Fruit fly (Drosophila melanogaster) whole organism, embryonic: Measurements from ENCODE around the gene CG44090.

Experiments
- CG10209 ChIP-seq: fragments of 200-800 bp; sonication (Bioruptor generic); optimal IDR thresholded peaks from 3 replicates; lab custom pipeline; 2017; ENCODE audit warnings: missing biosample characterization, mild to moderate bottlenecking, missing genetic modification characterization, missing genetic modification reagents
- CG10321 ChIP-seq: fragments of 200-800 bp; sonication (Bioruptor generic); IDR thresholded peaks from 2 replicates; pipeline ENCODE4 v1.3.6; 2022; ENCODE audit warnings: missing biosample characterization, missing genetic modification characterization
- CG11696 ChIP-seq: fragments of 200-800 bp; sonication (Bioruptor generic); IDR thresholded peaks from 2 replicates; pipeline ENCODE4 v1.3.6; 2022; ENCODE audit warnings: missing biosample characterization, missing genetic modification characterization
- CG14965 ChIP-seq: fragments of 200-800 bp; sonication (Bioruptor generic); optimal IDR thresholded peaks from 2 replicates; lab custom pipeline; 2016; ENCODE audit warnings: missing biosample characterization, missing genetic modification characterization, borderline replicate concordance
- CG15011 ChIP-seq: fragments of 200-800 bp; sonication (Bioruptor generic); optimal IDR thresholded peaks from 3 replicates; lab custom pipeline; 2018; ENCODE audit warnings: missing biosample characterization, mild to moderate bottlenecking, missing genetic modification characterization
- CG15696 ChIP-seq: fragments of 200-800 bp; sonication (Bioruptor generic); optimal IDR thresholded peaks from 2 replicates; lab custom pipeline; 2019; ENCODE audit warnings: missing biosample characterization, mild to moderate bottlenecking, missing genetic modification characterization, moderate library complexity
- CG17612 ChIP-seq: fragments of 200-800 bp; sonication (Bioruptor generic); IDR thresholded peaks from 2 replicates; pipeline ENCODE4 v1.3.6; 2022; ENCODE audit warnings: missing biosample characterization, missing genetic modification characterization
- CG1792 ChIP-seq: fragments of 200-800 bp; sonication (Bioruptor generic); optimal IDR thresholded peaks from 2 replicates; lab custom pipeline; 2016; ENCODE audit warnings: missing biosample characterization, missing genetic modification characterization
- CG34224 ChIP-seq: fragments of 200-800 bp; sonication (Bioruptor generic); IDR thresholded peaks from 3 replicates; pipeline ENCODE4 v1.3.6; 2022; ENCODE audit warnings: missing biosample characterization, missing genetic modification characterization; ENCODE audit not compliant: partially characterized antibody
- CG4404 ChIP-seq: fragments of 200-800 bp; sonication (Bioruptor generic); IDR thresholded peaks from 2 replicates; pipeline ENCODE4 v1.3.6; 2022; ENCODE audit warnings: missing biosample characterization, missing genetic modification characterization
- CG4424 ChIP-seq: fragments of 200-800 bp; sonication (Bioruptor generic); optimal IDR thresholded peaks from 3 replicates; lab custom pipeline; 2016; ENCODE audit warnings: missing biosample characterization, missing genetic modification characterization
- CG6654 ChIP-seq: fragments of 200-800 bp; sonication (Bioruptor generic); optimal IDR thresholded peaks from 2 replicates; lab custom pipeline; 2017; ENCODE audit warnings: missing biosample characterization, mild to moderate bottlenecking, missing genetic modification characterization
- CG6765 ChIP-seq: fragments of 200-800 bp; sonication (Bioruptor generic); optimal IDR thresholded peaks from 3 replicates; lab custom pipeline; 2017; ENCODE audit warnings: missing biosample characterization, mild to moderate bottlenecking, missing genetic modification characterization
- CG7357 ChIP-seq: fragments of 200-800 bp; sonication (Bioruptor generic); IDR thresholded peaks from 3 replicates; pipeline ENCODE4 v1.3.6; 2022; ENCODE audit warnings: missing biosample characterization, missing genetic modification characterization
- CG9437 ChIP-seq: fragments of 200-800 bp; sonication (Bioruptor generic); optimal IDR thresholded peaks from 2 replicates; lab custom pipeline; 2018; ENCODE audit warnings: missing biosample characterization, mild to moderate bottlenecking, missing genetic modification characterization
- CG9797 ChIP-seq: fragments of 200-800 bp; sonication (Bioruptor generic); optimal IDR thresholded peaks from 3 replicates; lab custom pipeline; 2018; ENCODE audit warnings: missing biosample characterization, mild to moderate bottlenecking, missing genetic modification characterization
- CG9876 ChIP-seq: fragments of 200-800 bp; sonication (Bioruptor generic); optimal IDR thresholded peaks from 2 replicates; lab custom pipeline; 2016; ENCODE audit warnings: missing biosample characterization, missing genetic modification characterization
- D19B ChIP-seq: fragments of 200-800 bp; sonication (Bioruptor generic); optimal IDR thresholded peaks from 2 replicates; lab custom pipeline; 2017; ENCODE audit warnings: missing biosample characterization, mild to moderate bottlenecking, missing genetic modification characterization
- Dad ChIP-seq: fragments of 200-800 bp; sonication (Bioruptor generic); optimal IDR thresholded peaks from 3 replicates; lab custom pipeline; 2016; ENCODE audit warnings: missing biosample characterization, missing genetic modification characterization
- Dbx ChIP-seq: fragments of 200-800 bp; sonication (Bioruptor generic); IDR thresholded peaks from 3 replicates; pipeline ENCODE4 v1.3.6; 2022; ENCODE audit warnings: missing biosample characterization, missing genetic modification characterization
- Fer2 ChIP-seq: fragments of 200-800 bp; sonication (Bioruptor generic); optimal IDR thresholded peaks from 2 replicates; lab custom pipeline; 2018; ENCODE audit warnings: missing biosample characterization, mild to moderate bottlenecking, missing genetic modification characterization, moderate library complexity
- GATAe ChIP-seq: fragments of 200-800 bp; sonication (Bioruptor generic); conservative IDR thresholded peaks from 2 replicates; pipeline ENCODE4 v1.3.6; 2022; ENCODE audit warnings: missing biosample characterization, missing genetic modification characterization
- H15 ChIP-seq: fragments of 200-800 bp; sonication (Bioruptor generic); IDR thresholded peaks from 3 replicates; pipeline ENCODE4 v1.3.6; 2022; ENCODE audit warnings: missing biosample characterization, missing genetic modification characterization
- Hey ChIP-seq: fragments of 200-800 bp; sonication (Bioruptor generic); optimal IDR thresholded peaks from 3 replicates; lab custom pipeline; 2018; ENCODE audit warnings: missing biosample characterization, mild to moderate bottlenecking, missing genetic modification characterization
- Lhr ChIP-seq: fragments of 200-800 bp; sonication (Bioruptor generic); optimal IDR thresholded peaks from 3 replicates; lab custom pipeline; 2017; ENCODE audit warnings: mild to moderate bottlenecking, missing biosample characterization, missing genetic modification reagents, missing genetic modification characterization
- Med ChIP-seq: fragments of 200-800 bp; sonication (Bioruptor generic); peaks from one replicate; lab custom pipeline; 2016; ENCODE audit warnings: missing biosample characterization, missing genetic modification characterization, mild to moderate bottlenecking, inconsistent platforms, moderate library complexity
- NK7.1 ChIP-seq: fragments of 200-800 bp; sonication (Bioruptor generic); optimal IDR thresholded peaks from 3 replicates; lab custom pipeline; 2016; ENCODE audit warnings: missing biosample characterization, missing genetic modification characterization
- Pdp1 ChIP-seq, 2 experiments: fragments of 200-800 bp; sonication (Bioruptor generic); optimal IDR thresholded peaks; 3 replicates each; lab custom pipeline; 2016; ENCODE audit warnings: missing biosample characterization in 2 of 2, missing genetic modification characterization in 2 of 2, mild to moderate bottlenecking in 1 of 2, moderate library complexity in 1 of 2
- Poxn ChIP-seq: fragments of 200-800 bp; sonication (Bioruptor generic); IDR thresholded peaks from 2 replicates; pipeline ENCODE4 v1.3.6; 2022; ENCODE audit warnings: missing biosample characterization, missing genetic modification characterization
- Sin3A ChIP-seq: fragments of >200 bp; optimal IDR thresholded peaks from 2 replicates; lab custom pipeline; 2018
- Sry-β ChIP-seq: fragments of 200-800 bp; sonication (Bioruptor generic); optimal IDR thresholded peaks from 2 replicates; lab custom pipeline; 2018; ENCODE audit warnings: missing biosample characterization, mild to moderate bottlenecking, missing genetic modification characterization, moderate library complexity
- cg ChIP-seq: fragments of 200-800 bp; sonication (Bioruptor generic); optimal IDR thresholded peaks from 3 replicates; lab custom pipeline; 2019; ENCODE audit warnings: missing biosample characterization, mild to moderate bottlenecking, missing genetic modification characterization, moderate library complexity
- chif ChIP-seq, 2 experiments: fragments of 200-800 bp; sonication (Bioruptor generic); optimal IDR thresholded peaks; 3 replicates each; lab custom pipeline; 2016; ENCODE audit warnings: missing biosample characterization in 2 of 2, missing genetic modification characterization in 2 of 2
- croc ChIP-seq: fragments of 200-800 bp; sonication (Bioruptor generic); conservative IDR thresholded peaks from 3 replicates; pipeline ENCODE4 v1.3.6; 2022; ENCODE audit warnings: missing biosample characterization, missing genetic modification characterization
- fd102C ChIP-seq: fragments of 200-800 bp; sonication (Bioruptor generic); optimal IDR thresholded peaks from 2 replicates; lab custom pipeline; 2018; ENCODE audit warnings: missing biosample characterization, mild to moderate bottlenecking, missing genetic modification characterization, moderate library complexity
- gem ChIP-seq: fragments of 200-800 bp; sonication (Bioruptor generic); optimal IDR thresholded peaks from 2 replicates; lab custom pipeline; 2019; ENCODE audit warnings: missing biosample characterization, mild to moderate bottlenecking, missing genetic modification characterization, moderate library complexity
- gfzf ChIP-seq: fragments of 200-800 bp; sonication (Bioruptor generic); optimal IDR thresholded peaks from 2 replicates; lab custom pipeline; 2016; ENCODE audit warnings: missing biosample characterization, mild to moderate bottlenecking, missing genetic modification characterization, moderate library complexity
- gro ChIP-seq: fragments of 200-800 bp; sonication (Bioruptor generic); optimal IDR thresholded peaks from 2 replicates; lab custom pipeline; 2016; ENCODE audit warnings: missing biosample characterization, missing genetic modification characterization
- gsb ChIP-seq: fragments of 200-800 bp; sonication (Bioruptor generic); IDR thresholded peaks from 2 replicates; pipeline ENCODE4 v1.3.6; 2022; ENCODE audit warnings: missing biosample characterization, missing genetic modification characterization
- insv ChIP-seq, 2 experiments: fragments of 200-800 bp; sonication (Bioruptor generic); optimal IDR thresholded peaks; 3 replicates each; lab custom pipeline; 2016 to 2018; ENCODE audit warnings: missing biosample characterization in 2 of 2, missing genetic modification characterization in 2 of 2
- knrl ChIP-seq: fragments of 200-800 bp; sonication (Bioruptor generic); IDR thresholded peaks from 3 replicates; pipeline ENCODE4 v1.3.6; 2022; ENCODE audit warnings: missing biosample characterization, missing genetic modification characterization; ENCODE audit not compliant: partially characterized antibody
- nmo ChIP-seq: fragments of 200-800 bp; sonication (Bioruptor generic); optimal IDR thresholded peaks from 2 replicates; lab custom pipeline; 2018; ENCODE audit warnings: missing biosample characterization, mild to moderate bottlenecking, missing genetic modification characterization, moderate library complexity
- pb ChIP-seq: fragments of 200-800 bp; sonication (Bioruptor generic); optimal IDR thresholded peaks from 3 replicates; lab custom pipeline; 2016; ENCODE audit warnings: missing biosample characterization, missing genetic modification characterization
- pros ChIP-seq: fragments of 200-800 bp; sonication (Bioruptor generic); optimal IDR thresholded peaks from 3 replicates; lab custom pipeline; 2019; ENCODE audit warnings: missing biosample characterization, mild to moderate bottlenecking, missing genetic modification characterization, moderate library complexity
- schlank ChIP-seq: fragments of 200-800 bp; sonication (Bioruptor generic); optimal IDR thresholded peaks from 2 replicates; lab custom pipeline; 2018; ENCODE audit warnings: missing biosample characterization, mild to moderate bottlenecking, missing genetic modification characterization
- trh ChIP-seq: fragments of 200-800 bp; sonication (Bioruptor generic); optimal IDR thresholded peaks from 2 replicates; lab custom pipeline; 2016; ENCODE audit warnings: missing biosample characterization, missing genetic modification characterization
- z ChIP-seq: fragments of 200-800 bp; sonication (Bioruptor generic); IDR thresholded peaks from 3 replicates; pipeline ENCODE4 v1.3.6; 2022; ENCODE audit warnings: missing biosample characterization, missing genetic modification characterization
- zf30C ChIP-seq: fragments of 200-800 bp; sonication (Bioruptor generic); optimal IDR thresholded peaks from 3 replicates; lab custom pipeline; 2018; ENCODE audit warnings: missing biosample characterization, mild to moderate bottlenecking, missing genetic modification characterization
- zfh1 ChIP-seq: fragments of 200-800 bp; sonication (Bioruptor generic); IDR thresholded peaks from 3 replicates; pipeline ENCODE4 v1.3.6; 2022; ENCODE audit warnings: missing biosample characterization, missing genetic modification characterization

CG44090 gene

DNA sequence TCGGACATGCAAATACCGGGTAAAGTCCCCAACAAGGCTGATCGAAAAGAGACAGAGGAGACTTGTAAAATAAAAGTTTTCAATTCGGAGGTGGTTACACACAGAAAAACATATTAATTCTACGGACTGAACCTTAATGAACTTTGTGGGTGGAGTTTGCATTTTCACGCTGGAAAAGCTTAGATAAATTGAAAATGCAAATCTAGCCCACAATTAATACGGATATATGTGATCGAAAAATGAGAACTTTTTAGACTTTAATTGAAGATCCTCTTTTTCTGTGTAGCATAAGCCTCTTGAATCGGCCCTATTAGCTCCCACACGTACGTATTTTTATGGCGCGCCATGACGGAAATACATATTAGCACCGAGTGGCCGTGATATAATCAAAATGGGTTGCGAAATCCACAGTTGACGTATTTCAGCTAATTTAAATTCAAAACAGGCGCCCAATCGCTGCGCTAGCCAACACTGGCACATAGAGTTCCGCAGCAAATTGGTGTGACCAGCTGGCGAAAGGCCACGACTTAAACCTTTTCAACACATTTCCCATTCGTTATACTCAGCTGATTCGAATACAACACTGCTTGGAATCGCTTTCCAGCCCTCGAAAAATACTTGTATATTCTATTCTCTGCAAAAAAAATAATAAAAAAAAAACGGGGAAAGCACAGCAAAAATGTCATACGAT, 48.8 kb downstream of the CG44090 start (continued):
- no peak for TF ChIP-seq Hey
- TF ChIP-seq Sry-β = no peak
- TF ChIP-seq H15 = peak; percentile 43; the same call in 1 of the 3 replicates
- TF ChIP-seq D19B (GFP tag; lab: Kevin White, UChicago) = no peak
- TF ChIP-seq CG9876 (GFP tag; lab: Kevin White, UChicago) = no peak
- TF ChIP-seq Pdp1 (GFP tag; optimal IDR thresholded peaks at IDR 0.05; lab: Kevin White, UChicago) = peak; percentile 34 to 81
- peak; percentile 78 for TF ChIP-seq zfh1 (GFP tag; lab: Robert Waterston, UW)
- no peak for TF ChIP-seq z (GFP tag; lab: Robert Waterston, UW)
- TF ChIP-seq schlank = peak; percentile 5
- no peak; the same call in 1 of the 2 replicates for TF ChIP-seq CG17612 (GFP tag; lab: Robert Waterston, UW)
- TF ChIP-seq CG15011 (GFP tag; lab: Kevin White, UChicago) = peak; percentile 52
- TF ChIP-seq Fer2 (tag; lab: Kevin White, UChicago) = peak; percentile 3
- no peak for TF ChIP-seq croc (GFP tag; lab: Robert Waterston, UW)
- peak; percentile 17 for TF ChIP-seq NK7.1 (GFP tag; lab: Kevin White, UChicago)
- no peak for TF ChIP-seq CG6654 (GFP tag; lab: Kevin White, UChicago)
- TF ChIP-seq Med = peak; percentile 96
- peak; percentile 63 for TF ChIP-seq Sin3A (lab: Kevin White, UChicago)
- TF ChIP-seq CG7357 (GFP tag; lab: Robert Waterston, UW) = no peak
- TF ChIP-seq CG1792 (GFP tag; lab: Kevin White, UChicago) = peak; percentile 56
- TF ChIP-seq cg (GFP tag; lab: Kevin White, UChicago) = no peak
- peak in 1 of 2 experiments; percentile 36 for TF ChIP-seq insv (GFP tag; optimal IDR thresholded peaks at IDR 0.05; lab: Kevin White, UChicago)
- peak; percentile 67 for TF ChIP-seq CG6765 (GFP tag; lab: Kevin White, UChicago)
- TF ChIP-seq gfzf (GFP tag; lab: Kevin White, UChicago) = peak; percentile 84
- TF ChIP-seq CG11696 (GFP tag; lab: Robert Waterston, UW) = 0 out of 2 replicates have a peak, but pooled peaks have one; percentile 39
- TF ChIP-seq CG34224 (GFP tag; lab: Robert Waterston, UW) = peak; percentile 40; the same call in 1 of the 3 replicates
- TF ChIP-seq CG14965 = no peak
- peak; percentile 73 for TF ChIP-seq Dad (GFP tag; lab: Kevin White, UChicago)
- TF ChIP-seq CG9437 (GFP tag; lab: Kevin White, UChicago) = peak; percentile 55
- TF ChIP-seq CG4404 = peak; percentile 39; the same call in 1 of the 2 replicates
- TF ChIP-seq pros (GFP tag; lab: Kevin White, UChicago) = no peak
- TF ChIP-seq gsb (GFP tag; lab: Robert Waterston, UW) = peak; percentile 46; the same call in 1 of the 2 replicates
- peak; percentile 24 for TF ChIP-seq fd102C (GFP tag; lab: Kevin White, UChicago)
- peak; percentile 53 for TF ChIP-seq gro (GFP tag; lab: Kevin White, UChicago)
- TF ChIP-seq Poxn (GFP tag; lab: Robert Waterston, UW) = 0 out of 2 replicates have a peak, but pooled peaks have one; percentile 38
- peak; percentile 75 for TF ChIP-seq Lhr
- TF ChIP-seq GATAe (GFP tag; lab: Robert Waterston, UW) = no peak
- no peak for TF ChIP-seq zf30C (GFP tag; lab: Kevin White, UChicago)
- TF ChIP-seq CG4424 (GFP tag; lab: Kevin White, UChicago) = peak; percentile 22
- TF ChIP-seq gem (tag; lab: Kevin White, UChicago) = peak; percentile 68
- TF ChIP-seq CG9797 (GFP tag; lab: Kevin White, UChicago) = peak; percentile 93
- TF ChIP-seq chif (GFP tag; optimal IDR thresholded peaks at IDR 0.05; lab: Kevin White, UChicago) = peak; percentile 55 to 56
- TF ChIP-seq trh (GFP tag; lab: Kevin White, UChicago) = no peak
- peak; percentile 0 for TF ChIP-seq CG15696 (tag; lab: Kevin White, UChicago)
- peak; percentile 35 for TF ChIP-seq nmo (GFP tag; lab: Kevin White, UChicago)
- peak; percentile 57 for TF ChIP-seq pb
- TF ChIP-seq CG10209 = no peak
- TF ChIP-seq Dbx = peak; percentile 79
- peak; percentile 39; the same call in 1 of the 3 replicates for TF ChIP-seq knrl
- TF ChIP-seq CG10321 (GFP tag; lab: Robert Waterston, UW) = 0 out of 2 replicates have a peak, but pooled peaks have one; percentile 7
